Fruit fly (Drosophila melanogaster) S2 (cell line): ENCODE data around the gene Atac2.

Source experiments
- CG8478 ChIP-seq: fragments of >200 bp; optimal IDR thresholded peaks from 2 replicates; lab custom pipeline; 2018
- CTCF ChIP-seq, 2 experiments: fragments of >200 bp; optimal IDR thresholded peaks; 2 replicates each; lab custom pipeline; 2018

- no peak for TF ChIP-seq CG8478 (lab: Kevin White, UChicago)
- no peak for TF ChIP-seq CTCF (optimal IDR thresholded peaks at IDR 0.05; lab: Kevin White, UChicago)
These were observed 12.9 kb downstream of the Atac2 start for dm6 chr2L:18599152-18599551.
